Worm (Caenorhabditis elegans) whole organism, late embryonic: ENCODE data around the gene elc-1.

Experiments used
- C08G9.2 ChIP-seq: sonication (generic microtip); optimal IDR thresholded peaks from 2 replicates; lab custom pipeline; 2016; ENCODE audit warnings: mild to moderate bottlenecking, missing genetic modification characterization, moderate library complexity, missing compliant biosample characterization
- C38D4.7 ChIP-seq: fragments of 200-800 bp; sonication (Bioruptor generic); optimal IDR thresholded peaks from 2 replicates; lab custom pipeline; 2018; ENCODE audit warnings: mild to moderate bottlenecking, missing genetic modification characterization, moderate library complexity, missing compliant biosample characterization
- F13H6.1 ChIP-seq: sonication (generic microtip); optimal IDR thresholded peaks from 2 replicates; lab custom pipeline; 2016; ENCODE audit warnings: missing genetic modification characterization, missing compliant biosample characterization
- Y22D7AL.16 ChIP-seq: sonication (generic microtip); optimal IDR thresholded peaks from 2 replicates; lab custom pipeline; 2016; ENCODE audit warnings: missing genetic modification characterization, missing compliant biosample characterization
- ama-1 ChIP-seq: fragments of 150-350 bp; optimal IDR thresholded peaks from 2 replicates; lab custom pipeline; 2014
- ceh-14 ChIP-seq: sonication (generic microtip); optimal IDR thresholded peaks from 2 replicates; lab custom pipeline; 2016; ENCODE audit warnings: missing genotype, missing genetic modification characterization, missing compliant biosample characterization
- ceh-18 ChIP-seq: sonication (generic microtip); optimal IDR thresholded peaks from 2 replicates; lab custom pipeline; 2016; ENCODE audit warnings: missing genetic modification characterization, missing compliant biosample characterization
- ceh-19 ChIP-seq: fragments of 200-800 bp; sonication (Bioruptor generic); optimal IDR thresholded peaks from 2 replicates; lab custom pipeline; 2018; ENCODE audit warnings: mild to moderate bottlenecking, missing genetic modification characterization, missing compliant biosample characterization
- ceh-22 ChIP-seq: sonication (generic microtip); optimal IDR thresholded peaks from 2 replicates; lab custom pipeline; 2017; ENCODE audit warnings: missing biosample characterization, missing genetic modification characterization
- ceh-24 ChIP-seq: sonication (generic microtip); optimal IDR thresholded peaks from 2 replicates; lab custom pipeline; 2016; ENCODE audit warnings: mild to moderate bottlenecking, missing genetic modification characterization, missing compliant biosample characterization
- ceh-31 ChIP-seq: sonication (generic microtip); optimal IDR thresholded peaks from 2 replicates; lab custom pipeline; 2016; ENCODE audit warnings: missing genetic modification characterization, missing compliant biosample characterization
- ceh-48 ChIP-seq: sonication (generic microtip); optimal IDR thresholded peaks from 2 replicates; lab custom pipeline; 2016; ENCODE audit warnings: missing genetic modification characterization, inconsistent platforms, missing compliant biosample characterization
- dve-1 ChIP-seq: sonication (generic microtip); optimal IDR thresholded peaks from 2 replicates; lab custom pipeline; 2017; ENCODE audit warnings: antibody characterized with exemption, mild to moderate bottlenecking, missing genetic modification characterization, missing compliant biosample characterization
- elt-2 ChIP-seq: sonication (generic microtip); optimal IDR thresholded peaks from 2 replicates; lab custom pipeline; 2016; ENCODE audit warnings: missing genetic modification reagents, missing genetic modification characterization, missing compliant biosample characterization
- elt-4 ChIP-seq: sonication (generic microtip); optimal IDR thresholded peaks from 2 replicates; lab custom pipeline; 2016; ENCODE audit warnings: missing genetic modification characterization, missing compliant biosample characterization
- ets-4 ChIP-seq: sonication (generic microtip); optimal IDR thresholded peaks from 2 replicates; lab custom pipeline; 2016; ENCODE audit warnings: missing genetic modification characterization, missing compliant biosample characterization
- eyg-1 ChIP-seq: sonication (generic microtip); optimal IDR thresholded peaks from 2 replicates; lab custom pipeline; 2016; ENCODE audit warnings: missing genotype, missing genetic modification characterization, missing compliant biosample characterization
- hlh-13 ChIP-seq: fragments of 200-800 bp; sonication (Bioruptor generic); optimal IDR thresholded peaks from 2 replicates; lab custom pipeline; 2018; ENCODE audit warnings: mild to moderate bottlenecking, missing genetic modification characterization, missing compliant biosample characterization
- hlh-30 ChIP-seq: sonication (generic microtip); optimal IDR thresholded peaks from 2 replicates; lab custom pipeline; 2017; ENCODE audit warnings: antibody characterized with exemption, missing genetic modification characterization, missing compliant biosample characterization; ENCODE audit not compliant: insufficient read depth
- hlh-6 ChIP-seq: sonication (generic microtip); optimal IDR thresholded peaks from 2 replicates; lab custom pipeline; 2016; ENCODE audit warnings: missing genotype, missing genetic modification characterization, missing compliant biosample characterization
- hlh-8 ChIP-seq: sonication (generic microtip); optimal IDR thresholded peaks from 2 replicates; lab custom pipeline; 2016; ENCODE audit warnings: missing genotype, missing genetic modification characterization, missing compliant biosample characterization
- lim-6 ChIP-seq: sonication (generic microtip); optimal IDR thresholded peaks from 2 replicates; lab custom pipeline; 2016; ENCODE audit warnings: missing genetic modification characterization, missing compliant biosample characterization
- madf-2 ChIP-seq: sonication (generic microtip); optimal IDR thresholded peaks from 2 replicates; lab custom pipeline; 2017; ENCODE audit warnings: missing genetic modification characterization, missing compliant biosample characterization
- nfya-1 ChIP-seq: sonication (generic microtip); optimal IDR thresholded peaks from 2 replicates; lab custom pipeline; 2017; ENCODE audit warnings: missing genetic modification characterization, mild to moderate bottlenecking, missing compliant biosample characterization, antibody characterized with exemption, moderate library complexity
- nhr-11 ChIP-seq: fragments of 150-350 bp; optimal IDR thresholded peaks from 2 replicates; lab custom pipeline; 2014; ENCODE audit warnings: missing biosample characterization, missing genetic modification characterization
- nhr-232 ChIP-seq: sonication (generic microtip); optimal IDR thresholded peaks from 2 replicates; lab custom pipeline; 2016; ENCODE audit warnings: missing genetic modification characterization, missing compliant biosample characterization
- npax-4 ChIP-seq: sonication (generic microtip); optimal IDR thresholded peaks from 2 replicates; lab custom pipeline; 2016; ENCODE audit warnings: missing genetic modification characterization, missing compliant biosample characterization
- odd-2 ChIP-seq: sonication (generic microtip); optimal IDR thresholded peaks from 2 replicates; lab custom pipeline; 2017; ENCODE audit warnings: antibody characterized with exemption, mild to moderate bottlenecking, missing genetic modification characterization, missing compliant biosample characterization
- pag-3 ChIP-seq: sonication (generic microtip); optimal IDR thresholded peaks from 2 replicates; lab custom pipeline; 2016; ENCODE audit warnings: missing compliant biosample characterization, missing genetic modification characterization, borderline replicate concordance
- pat-9 ChIP-seq: fragments of 200-800 bp; sonication (Bioruptor generic); optimal IDR thresholded peaks from 2 replicates; lab custom pipeline; 2018; ENCODE audit warnings: mild to moderate bottlenecking, missing genetic modification characterization, moderate library complexity, missing compliant biosample characterization
- pha-2 ChIP-seq: sonication (generic microtip); optimal IDR thresholded peaks from 2 replicates; lab custom pipeline; 2017; ENCODE audit warnings: mild to moderate bottlenecking, missing genetic modification characterization, missing compliant biosample characterization
- ref-2 ChIP-seq: sonication (generic microtip); optimal IDR thresholded peaks from 2 replicates; lab custom pipeline; 2016; ENCODE audit warnings: missing genetic modification characterization, missing compliant biosample characterization
- rnt-1 ChIP-seq: sonication (generic microtip); optimal IDR thresholded peaks from 2 replicates; lab custom pipeline; 2016; ENCODE audit warnings: missing genetic modification characterization, missing compliant biosample characterization
- sox-2 ChIP-seq: fragments of 200-800 bp; sonication (Bioruptor generic); IDR thresholded peaks from 2 replicates; pipeline ENCODE4 v1.3.6; 2022; ENCODE audit warnings: missing genetic modification reagents, missing genetic modification characterization, missing compliant biosample characterization
- sox-4 ChIP-seq: sonication (generic microtip); optimal IDR thresholded peaks from 2 replicates; lab custom pipeline; 2017; ENCODE audit warnings: mild to moderate bottlenecking, missing genetic modification characterization, inconsistent platforms, missing compliant biosample characterization
- syd-9 ChIP-seq: sonication (generic microtip); optimal IDR thresholded peaks from 2 replicates; lab custom pipeline; 2016; ENCODE audit warnings: mild to moderate bottlenecking, missing genetic modification characterization, moderate library complexity, missing compliant biosample characterization
- tbx-2 ChIP-seq: sonication (generic microtip); optimal IDR thresholded peaks from 2 replicates; lab custom pipeline; 2016; ENCODE audit warnings: missing genetic modification characterization, missing compliant biosample characterization
- tbx-7 ChIP-seq: sonication (generic microtip); optimal IDR thresholded peaks from 2 replicates; lab custom pipeline; 2016; ENCODE audit warnings: missing genotype, missing genetic modification characterization, missing compliant biosample characterization
- unc-42 ChIP-seq: sonication (generic microtip); optimal IDR thresholded peaks from 2 replicates; lab custom pipeline; 2016; ENCODE audit warnings: missing genotype, missing genetic modification characterization, missing compliant biosample characterization
- unc-55 ChIP-seq: sonication (generic microtip); optimal IDR thresholded peaks from 2 replicates; lab custom pipeline; 2017; ENCODE audit warnings: missing biosample characterization, missing genetic modification reagents, missing genetic modification characterization
- unc-86 ChIP-seq: sonication (generic microtip); optimal IDR thresholded peaks from 2 replicates; lab custom pipeline; 2016; ENCODE audit warnings: missing genetic modification characterization, missing compliant biosample characterization

elc-1 gene

DNA sequence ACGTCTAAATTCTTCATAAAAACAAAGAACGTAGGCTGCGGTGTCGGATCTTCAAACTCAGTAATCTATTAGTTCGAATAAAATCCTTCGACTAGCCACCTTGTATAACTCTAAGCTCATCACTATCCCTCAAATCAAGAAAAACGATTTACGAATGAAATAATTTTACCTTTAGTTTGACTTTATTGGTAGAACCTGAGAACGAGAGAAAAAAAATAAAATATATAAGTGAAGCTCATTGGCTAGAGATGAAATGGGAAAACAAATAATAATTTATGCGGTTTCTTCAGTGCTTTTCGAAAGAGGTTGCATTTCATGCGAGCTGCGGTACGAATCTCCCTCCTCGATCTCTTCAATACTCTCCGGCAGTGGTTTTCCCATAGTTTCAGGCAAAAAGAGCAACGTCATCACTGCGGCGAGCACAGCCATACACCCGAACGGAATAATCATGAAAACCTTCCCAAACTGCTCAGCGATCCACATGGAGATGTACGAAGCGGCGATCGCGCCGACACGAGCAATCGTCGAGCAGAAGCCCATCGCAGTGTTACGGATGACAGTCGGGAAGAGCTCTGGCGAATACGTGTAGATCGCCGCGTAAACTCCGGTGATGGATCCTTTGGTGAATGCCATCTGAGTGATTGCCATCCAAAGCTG, 2.8 kb upstream of the elc-1 start:
- no peak for TF ChIP-seq ceh-19 (GFP tag; lab: Kevin White, UChicago)
- TF ChIP-seq nhr-232 (tag; lab: Kevin White, UChicago), result no peak
- peak; percentile 29 for TF ChIP-seq ama-1 (lab: Kevin White, UChicago)

DNA sequence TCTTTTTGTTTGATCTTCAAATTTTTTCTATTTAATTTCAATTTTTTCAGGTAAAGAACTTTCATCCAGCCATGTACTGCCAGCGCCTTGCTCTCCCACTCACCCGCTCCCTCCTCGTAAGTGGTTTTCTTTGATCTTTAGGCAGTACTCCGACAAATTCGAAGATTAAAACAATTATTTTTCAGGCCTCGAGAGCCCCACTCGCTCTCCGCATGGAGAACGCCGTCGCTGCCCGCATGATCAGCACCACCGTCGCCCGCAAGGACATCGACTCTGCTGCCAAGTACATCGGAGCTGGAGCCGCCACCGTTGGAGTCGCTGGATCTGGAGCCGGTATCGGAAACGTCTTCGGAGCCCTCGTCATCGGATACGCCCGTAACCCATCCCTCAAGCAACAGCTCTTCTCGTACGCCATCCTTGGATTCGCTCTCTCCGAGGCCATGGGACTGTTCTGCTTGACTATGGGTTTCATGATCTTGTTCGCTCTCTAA, 2.2 kb upstream of the elc-1 start, which contains the start of gene Y82E9BR.3:
Y82E9BR.3 (plus strand) TSS at position 51 of the 491 bp plus-strand sequence.
- TF ChIP-seq ref-2 (tag; lab: Kevin White, UChicago) (no peak), hlh-6 (tag; lab: Kevin White, UChicago) (no peak), unc-86 (tag; lab: Kevin White, UChicago) (no peak), odd-2 (tag; lab: Kevin White, UChicago) (no peak)

DNA sequence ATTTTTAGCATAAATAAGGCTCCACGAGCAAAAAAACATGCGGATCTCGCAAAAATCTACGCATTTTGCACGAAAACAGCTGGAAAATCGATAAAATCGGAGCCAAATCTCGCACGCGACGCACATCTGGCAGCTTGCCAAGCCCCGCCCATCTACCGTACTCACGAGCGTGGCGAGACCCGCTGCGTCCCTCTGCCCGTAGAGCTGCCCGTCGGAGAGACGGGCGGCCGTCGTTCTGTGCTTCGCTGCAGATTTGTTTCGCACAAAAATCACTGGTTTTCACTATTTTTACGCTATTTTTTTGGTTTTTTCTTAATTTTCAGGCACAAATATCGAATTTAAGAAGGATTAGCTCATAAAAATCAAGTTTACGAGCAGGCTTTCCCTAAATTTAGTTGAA, 1.7 kb upstream of the elc-1 start:
- TF ChIP-seq hlh-13 (GFP tag; lab: Kevin White, UChicago), result no peak
- TF ChIP-seq elt-2, result peak; percentile 28
- TF ChIP-seq ceh-31 (tag; lab: Kevin White, UChicago), result peak; percentile 30
- TF ChIP-seq tbx-2 (tag; lab: Kevin White, UChicago), result peak; percentile 55
- TF ChIP-seq nfya-1 (tag; lab: Kevin White, UChicago), result peak; percentile 96
- TF ChIP-seq F13H6.1 (tag; lab: Kevin White, UChicago), result peak; percentile 19
- TF ChIP-seq eyg-1 (tag; lab: Kevin White, UChicago), result no peak
- no peak for TF ChIP-seq pat-9 (tag; lab: Kevin White, UChicago)
- peak; percentile 7 for TF ChIP-seq unc-55 (GFP tag; lab: Kevin White, UChicago)
- peak; percentile 18 for TF ChIP-seq syd-9
- peak; percentile 41 for TF ChIP-seq dve-1 (tag; lab: Kevin White, UChicago)
- peak; percentile 13 for TF ChIP-seq C08G9.2 (tag; lab: Kevin White, UChicago)
- peak; percentile 64 for TF ChIP-seq ceh-48 (tag; lab: Kevin White, UChicago)
- TF ChIP-seq ceh-18 (tag; lab: Kevin White, UChicago), result peak; percentile 77
- TF ChIP-seq pag-3, result peak; percentile 6
- TF ChIP-seq hlh-30 (tag; lab: Kevin White, UChicago), result peak; percentile 59
- no peak for TF ChIP-seq sox-2 (GFP tag; lab: Robert Waterston, UW)
- no peak for TF ChIP-seq hlh-6 (tag; lab: Kevin White, UChicago)

DNA sequence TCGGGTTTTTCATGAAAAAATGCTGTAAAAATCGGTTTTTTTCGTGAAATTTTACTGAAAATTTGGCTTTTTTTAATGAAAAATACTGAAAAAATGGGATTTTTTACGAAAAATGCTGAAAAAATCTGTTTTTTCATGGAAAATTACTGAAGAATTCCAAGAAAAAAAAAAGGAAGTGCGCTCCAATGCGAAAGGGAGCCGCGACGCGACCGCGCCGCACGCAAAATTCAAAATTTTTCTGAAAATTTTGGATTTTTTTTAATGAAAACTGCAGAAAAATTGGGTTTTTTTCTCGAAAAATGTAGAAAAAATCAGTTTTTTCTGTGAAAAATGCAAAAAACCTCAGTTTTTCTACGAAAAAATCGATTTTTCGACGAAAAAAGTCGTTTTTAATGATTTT, 419 bp downstream of the elc-1 start:
- TF ChIP-seq madf-2 (no peak), hlh-8 (tag; lab: Kevin White, UChicago) (no peak), pha-2 (tag; lab: Kevin White, UChicago) (no peak), ets-4 (tag; lab: Kevin White, UChicago) (no peak), nhr-11 (tag; lab: Kevin White, UChicago) (no peak), unc-42 (tag; lab: Kevin White, UChicago) (no peak), C38D4.7 (GFP tag; lab: Kevin White, UChicago) (no peak), ceh-14 (tag; lab: Kevin White, UChicago) (no peak), sox-4 (tag; lab: Kevin White, UChicago) (no peak), elt-4 (tag; lab: Kevin White, UChicago) (no peak), ceh-24 (tag; lab: Kevin White, UChicago) (no peak), hlh-13 (GFP tag; lab: Kevin White, UChicago) (no peak), lim-6 (tag; lab: Kevin White, UChicago) (no peak), ama-1 (lab: Kevin White, UChicago) (no peak), ceh-22 (tag; lab: Kevin White, UChicago) (no peak), npax-4 (tag; lab: Kevin White, UChicago) (no peak), tbx-7 (tag; lab: Kevin White, UChicago) (no peak), rnt-1 (tag; lab: Kevin White, UChicago) (no peak), Y22D7AL.16 (tag; lab: Kevin White, UChicago) (no peak)
